Worm (Caenorhabditis elegans) whole organism, mixed stage, embryonic: ENCODE measurements around the gene Y60C6A.2.

Source experiments
- M03D4.4 ChIP-seq: sonication (generic microtip); optimal IDR thresholded peaks from 2 replicates; lab custom pipeline; 2017; ENCODE audit warnings: mild to moderate bottlenecking, missing genetic modification characterization, missing compliant biosample characterization
- bed-3 ChIP-seq: fragments of 200-800 bp; sonication (Bioruptor generic); optimal IDR thresholded peaks from 3 replicates; lab custom pipeline; 2018; ENCODE audit warnings: mild to moderate bottlenecking, missing genetic modification characterization, moderate library complexity, missing compliant biosample characterization
- blmp-1 ChIP-seq: fragments of 150-350 bp; optimal IDR thresholded peaks from 2 replicates; lab custom pipeline; 2014; ENCODE audit warnings: missing biosample characterization, missing genetic modification characterization
- ceh-43 ChIP-seq: fragments of 200-800 bp; sonication (Bioruptor generic); optimal IDR thresholded peaks from 2 replicates; lab custom pipeline; 2018; ENCODE audit warnings: mild to moderate bottlenecking, missing genetic modification characterization, moderate library complexity, missing compliant biosample characterization
- ces-1 ChIP-seq: fragments of 150-350 bp; optimal IDR thresholded peaks from 2 replicates; lab custom pipeline; 2014; ENCODE audit warnings: missing biosample characterization, missing genetic modification reagents, missing genetic modification characterization
- cnd-1 ChIP-seq: fragments of 200-800 bp; sonication (Bioruptor generic); optimal IDR thresholded peaks from 2 replicates; lab custom pipeline; 2018; ENCODE audit warnings: mild to moderate bottlenecking, missing genetic modification characterization, missing compliant biosample characterization
- elt-1 ChIP-seq: sonication (generic microtip); optimal IDR thresholded peaks from 2 replicates; lab custom pipeline; 2017; ENCODE audit warnings: missing genetic modification characterization, mild to moderate bottlenecking, missing compliant biosample characterization, antibody characterized with exemption, moderate library complexity, borderline replicate concordance; ENCODE audit not compliant: insufficient read depth
- lin-13 ChIP-seq: fragments of 150-350 bp; optimal IDR thresholded peaks from 2 replicates; lab custom pipeline; 2014; ENCODE audit warnings: missing biosample characterization, missing genetic modification characterization
- mab-5 ChIP-seq: fragments of 150-350 bp; optimal IDR thresholded peaks from 2 replicates; lab custom pipeline; 2014; ENCODE audit warnings: missing biosample characterization, missing genetic modification characterization
- nhr-12 ChIP-seq: fragments of 150-350 bp; optimal IDR thresholded peaks from 2 replicates; lab custom pipeline; 2014; ENCODE audit warnings: missing biosample characterization, missing genetic modification characterization
- nhr-237 ChIP-seq: fragments of 150-350 bp; optimal IDR thresholded peaks from 2 replicates; lab custom pipeline; 2014; ENCODE audit warnings: missing biosample characterization, missing genetic modification characterization
- unc-39 ChIP-seq: fragments of 150-350 bp; optimal IDR thresholded peaks from 2 replicates; lab custom pipeline; 2014; ENCODE audit warnings: missing biosample characterization, missing genetic modification characterization

- TF ChIP-seq bed-3 (GFP tag; lab: Kevin White, UChicago) (no peak), M03D4.4 (tag; lab: Kevin White, UChicago) (no peak), elt-1 (no peak), blmp-1 (tag; lab: Kevin White, UChicago) (no peak), ces-1 (GFP tag; lab: Kevin White, UChicago) (no peak), ceh-43 (GFP tag; lab: Kevin White, UChicago) (no peak), unc-39 (tag; lab: Kevin White, UChicago) (no peak), cnd-1 (tag; lab: Kevin White, UChicago) (no peak), nhr-237 (no peak), mab-5 (no peak), nhr-12 (tag; lab: Kevin White, UChicago) (no peak), lin-13 (tag; lab: Kevin White, UChicago) (no peak)
Observed at ce11 chrV:4787836-4788235, 2.6 kb upstream of the Y60C6A.2 start.
